Worm (Caenorhabditis elegans): ENCODE data around the gene madf-4.

DNA sequence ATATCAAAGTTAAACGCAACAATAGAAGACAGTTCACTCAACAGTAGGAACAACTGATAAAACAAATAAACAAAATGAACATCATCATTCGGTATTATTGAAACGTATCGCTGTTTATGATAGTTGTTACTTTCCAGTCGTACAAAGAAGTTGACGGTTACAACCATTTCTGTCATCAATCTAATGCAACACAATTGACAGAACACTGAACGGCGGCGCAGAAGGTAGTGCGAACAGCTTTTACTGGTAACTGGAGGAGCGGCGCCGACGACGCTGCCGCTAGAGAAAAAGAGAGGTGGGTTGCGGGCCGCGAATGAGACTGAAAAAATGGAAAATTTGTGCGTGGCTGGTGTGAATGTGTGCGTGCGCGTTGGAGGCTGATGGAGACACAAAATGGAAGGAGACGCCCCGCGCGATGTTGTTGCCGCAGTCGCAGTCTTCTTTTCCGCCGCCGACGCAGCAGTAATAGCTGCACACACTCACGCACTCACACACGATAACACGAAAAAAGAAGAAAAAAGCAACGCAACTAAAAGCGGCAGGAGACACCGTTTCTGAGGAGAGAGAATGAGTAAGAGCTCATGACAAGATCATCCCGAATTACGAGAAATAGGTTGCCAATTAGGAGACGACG is 2.0 kb upstream of the madf-4 start:
- TF ChIP-seq fos-1 (tag; optimal IDR thresholded peaks at IDR 0.05) (no peak), nfya-1 (tag; optimal IDR thresholded peaks at IDR 0.05; ENCODE audit: insufficient read depth) (peak; percentile 5), mml-1 (tag; optimal IDR thresholded peaks at IDR 0.05) (no peak), lin-39 (tag; optimal IDR thresholded peaks at IDR 0.05) (peak; percentile 61), jun-1 (tag; optimal IDR thresholded peaks at IDR 0.05) (no peak), ZK546.5 (tag; optimal IDR thresholded peaks at IDR 0.05) (no peak), nhr-237 (tag; optimal IDR thresholded peaks at IDR 0.05) (no peak), nhr-76 (tag; optimal IDR thresholded peaks at IDR 0.05) (no peak), zag-1 (tag; optimal IDR thresholded peaks at IDR 0.05) (no peak)

Data from whole organism, L3 larva.